Fruit fly (Drosophila melanogaster) whole organism, embryonic: Measurements from ENCODE around the gene SNRPG.

ENCODE experiments used
- ATbp ChIP-seq: fragments of 200-800 bp; sonication (Bioruptor generic); optimal IDR thresholded peaks from 2 replicates; lab custom pipeline; 2017; ENCODE audit warnings: missing biosample characterization, mild to moderate bottlenecking, missing genetic modification characterization, missing genetic modification reagents
- Antp ChIP-seq: fragments of 200-800 bp; sonication (Bioruptor generic); optimal IDR thresholded peaks from 3 replicates; lab custom pipeline; 2016; ENCODE audit warnings: missing biosample characterization, missing genetic modification characterization
- CG11247 ChIP-seq: fragments of 200-800 bp; sonication (Bioruptor generic); IDR thresholded peaks from 2 replicates; pipeline ENCODE4 v1.3.6; 2022; ENCODE audit warnings: missing biosample characterization, missing genetic modification characterization
- CG11504 ChIP-seq: fragments of 200-800 bp; sonication (Bioruptor generic); optimal IDR thresholded peaks from 3 replicates; lab custom pipeline; 2019; ENCODE audit warnings: missing biosample characterization, mild to moderate bottlenecking, missing genetic modification characterization, moderate library complexity
- CG12219 ChIP-seq: fragments of 200-800 bp; sonication (Bioruptor generic); optimal IDR thresholded peaks from 3 replicates; lab custom pipeline; 2018; ENCODE audit warnings: missing biosample characterization, mild to moderate bottlenecking, missing genetic modification characterization
- CG12391 ChIP-seq: fragments of 200-800 bp; sonication (Bioruptor generic); optimal IDR thresholded peaks from 3 replicates; lab custom pipeline; 2018; ENCODE audit warnings: missing biosample characterization, mild to moderate bottlenecking, missing genetic modification characterization, moderate library complexity
- CG12769 ChIP-seq: fragments of 200-800 bp; sonication (Bioruptor generic); optimal IDR thresholded peaks from 2 replicates; lab custom pipeline; 2019; ENCODE audit warnings: missing biosample characterization, mild to moderate bottlenecking, missing genetic modification characterization, moderate library complexity
- CG13624 ChIP-seq: fragments of 200-800 bp; sonication (Bioruptor generic); optimal IDR thresholded peaks from 2 replicates; lab custom pipeline; 2016; ENCODE audit warnings: missing biosample characterization, missing genetic modification characterization
- CG14441 ChIP-seq: fragments of 200-800 bp; sonication (Bioruptor generic); IDR thresholded peaks from 2 replicates; pipeline ENCODE4 v1.3.6; 2022; ENCODE audit warnings: missing biosample characterization, missing genetic modification characterization
- CG1602 ChIP-seq: fragments of 200-800 bp; sonication (Bioruptor generic); optimal IDR thresholded peaks from 3 replicates; lab custom pipeline; 2016; ENCODE audit warnings: missing biosample characterization, missing genetic modification characterization
- CG1603 ChIP-seq: fragments of 200-800 bp; sonication (Bioruptor generic); optimal IDR thresholded peaks from 2 replicates; lab custom pipeline; 2019; ENCODE audit warnings: missing biosample characterization, mild to moderate bottlenecking, missing genetic modification characterization, moderate library complexity
- CG17361 ChIP-seq: fragments of 200-800 bp; sonication (Bioruptor generic); IDR thresholded peaks from 3 replicates; pipeline ENCODE4 v1.3.6; 2022; ENCODE audit warnings: missing biosample characterization, missing genetic modification characterization
- CG17385 ChIP-seq: fragments of 200-800 bp; sonication (Bioruptor generic); optimal IDR thresholded peaks from 3 replicates; lab custom pipeline; 2018; ENCODE audit warnings: missing biosample characterization, mild to moderate bottlenecking, missing genetic modification characterization
- CG18262 ChIP-seq: fragments of 200-800 bp; optimal IDR thresholded peaks from 3 replicates; lab custom pipeline; 2019; ENCODE audit warnings: missing biosample characterization, mild to moderate bottlenecking, missing genetic modification characterization, moderate library complexity
- CG2678 ChIP-seq: fragments of 200-800 bp; sonication (Bioruptor generic); optimal IDR thresholded peaks from 3 replicates; lab custom pipeline; 2019; ENCODE audit warnings: missing biosample characterization, mild to moderate bottlenecking, missing genetic modification characterization, moderate library complexity
- CG2889 ChIP-seq: fragments of 200-800 bp; sonication (Bioruptor generic); IDR thresholded peaks from 3 replicates; pipeline ENCODE4 v1.3.6; 2022; ENCODE audit warnings: missing biosample characterization, missing genetic modification characterization
- CG31441 ChIP-seq: fragments of 200-800 bp; sonication (Bioruptor generic); IDR thresholded peaks from 2 replicates; pipeline ENCODE4 v1.3.6; 2022; ENCODE audit warnings: missing biosample characterization, missing genetic modification characterization
- CG4282 ChIP-seq: fragments of 200-800 bp; sonication (Bioruptor generic); optimal IDR thresholded peaks from 2 replicates; lab custom pipeline; 2016; ENCODE audit warnings: missing biosample characterization, missing genetic modification characterization
- CG6175 ChIP-seq: fragments of 200-800 bp; sonication (Bioruptor generic); IDR thresholded peaks from 3 replicates; pipeline ENCODE4 v1.3.6; 2022; ENCODE audit warnings: missing biosample characterization, missing genetic modification characterization
- CG6689 ChIP-seq: fragments of 200-800 bp; sonication (Bioruptor generic); IDR thresholded peaks from 2 replicates; pipeline ENCODE4 v1.3.6; 2022; ENCODE audit warnings: missing biosample characterization, missing genetic modification characterization
- CG7839 ChIP-seq: fragments of 200-800 bp; sonication (Bioruptor generic); optimal IDR thresholded peaks from 3 replicates; lab custom pipeline; 2018; ENCODE audit warnings: missing biosample characterization, mild to moderate bottlenecking, missing genetic modification characterization, moderate library complexity
- CG7987 ChIP-seq: fragments of 200-800 bp; sonication (Bioruptor generic); optimal IDR thresholded peaks from 2 replicates; lab custom pipeline; 2018; ENCODE audit warnings: missing biosample characterization, mild to moderate bottlenecking, missing genetic modification characterization, moderate library complexity
- CG8089 ChIP-seq: fragments of 200-800 bp; sonication (Bioruptor generic); optimal IDR thresholded peaks from 3 replicates; lab custom pipeline; 2016; ENCODE audit warnings: missing biosample characterization, missing genetic modification characterization
- CG8281 ChIP-seq: fragments of 200-800 bp; sonication (Bioruptor generic); optimal IDR thresholded peaks from 2 replicates; lab custom pipeline; 2018; ENCODE audit warnings: missing biosample characterization, mild to moderate bottlenecking, missing genetic modification characterization, moderate library complexity
- CTCF ChIP-seq: fragments of 200-800 bp; sonication (Bioruptor generic); optimal IDR thresholded peaks from 2 replicates; lab custom pipeline; 2017; ENCODE audit warnings: missing biosample characterization, mild to moderate bottlenecking, missing genetic modification characterization, moderate library complexity
- CoRest ChIP-seq: fragments of 200-800 bp; sonication (Bioruptor generic); optimal IDR thresholded peaks from 3 replicates; lab custom pipeline; 2018; ENCODE audit warnings: missing biosample characterization, mild to moderate bottlenecking, missing genetic modification characterization, moderate library complexity
- Dip2 ChIP-seq: fragments of 200-800 bp; sonication (Bioruptor generic); IDR thresholded peaks from 2 replicates; pipeline ENCODE4 v1.3.6; 2022; ENCODE audit warnings: missing biosample characterization, missing genetic modification characterization
- Ets65A ChIP-seq: fragments of 200-800 bp; sonication (Bioruptor generic); peaks from one replicate; lab custom pipeline; 2016; ENCODE audit warnings: missing biosample characterization, missing genetic modification characterization
- Fer3 ChIP-seq: fragments of 200-800 bp; sonication (Bioruptor generic); optimal IDR thresholded peaks from 2 replicates; lab custom pipeline; 2018; ENCODE audit warnings: missing biosample characterization, mild to moderate bottlenecking, missing genetic modification characterization, moderate library complexity
- HLHmδ ChIP-seq: fragments of 200-800 bp; sonication (Bioruptor generic); optimal IDR thresholded peaks from 2 replicates; lab custom pipeline; 2018; ENCODE audit warnings: missing biosample characterization, mild to moderate bottlenecking, missing genetic modification characterization, moderate library complexity
- Hr51 ChIP-seq, 2 experiments: fragments of 200-800 bp; sonication (Bioruptor generic); optimal IDR thresholded peaks; 2 replicates in 1 of 2; 3 replicates in 1 of 2; lab custom pipeline; 2016 to 2018; ENCODE audit warnings: missing biosample characterization in 2 of 2, missing genetic modification characterization in 2 of 2, mild to moderate bottlenecking in 1 of 2, moderate library complexity in 1 of 2
- Oli ChIP-seq: fragments of 200-800 bp; sonication (Bioruptor generic); optimal IDR thresholded peaks from 2 replicates; lab custom pipeline; 2018; ENCODE audit warnings: missing biosample characterization, mild to moderate bottlenecking, missing genetic modification characterization, moderate library complexity
- Scr ChIP-seq: fragments of 200-800 bp; sonication (Bioruptor generic); IDR thresholded peaks from 2 replicates; pipeline ENCODE4 v1.3.6; 2022; ENCODE audit warnings: missing biosample characterization, missing genetic modification characterization; ENCODE audit not compliant: partially characterized antibody
- Sox100B ChIP-seq: fragments of 200-800 bp; sonication (Bioruptor generic); optimal IDR thresholded peaks from 3 replicates; lab custom pipeline; 2018; ENCODE audit warnings: missing biosample characterization, mild to moderate bottlenecking, missing genetic modification characterization
- Sox102F ChIP-seq: fragments of 200-800 bp; sonication (Bioruptor generic); optimal IDR thresholded peaks from 2 replicates; lab custom pipeline; 2018; ENCODE audit warnings: missing biosample characterization, mild to moderate bottlenecking, missing genetic modification characterization, moderate library complexity
- Usf ChIP-seq: fragments of 200-800 bp; sonication (Bioruptor generic); optimal IDR thresholded peaks from 2 replicates; lab custom pipeline; 2017; ENCODE audit warnings: missing genotype, missing biosample characterization, missing genetic modification characterization
- Xbp1 ChIP-seq: fragments of 200-800 bp; sonication (Bioruptor generic); optimal IDR thresholded peaks from 3 replicates; lab custom pipeline; 2016; ENCODE audit warnings: missing biosample characterization, mild to moderate bottlenecking, missing genetic modification characterization
- Xrp1 ChIP-seq: fragments of 200-800 bp; sonication (Bioruptor generic); IDR thresholded peaks from 2 replicates; pipeline ENCODE4 v1.3.6; 2022; ENCODE audit warnings: missing biosample characterization, missing genetic modification characterization
- bsh ChIP-seq, 2 experiments: fragments of 200-800 bp; sonication (Bioruptor generic); optimal IDR thresholded peaks; 2 replicates each; lab custom pipeline; 2017 to 2018; ENCODE audit warnings: mild to moderate bottlenecking in 2 of 2, missing biosample characterization in 2 of 2, missing genetic modification characterization in 2 of 2, moderate library complexity in 1 of 2
- chinmo ChIP-seq: fragments of 200-800 bp; sonication (Bioruptor generic); IDR thresholded peaks from 4 replicates; pipeline ENCODE4 v1.3.6; 2022; ENCODE audit warnings: missing biosample characterization, missing genetic modification characterization; ENCODE audit not compliant: partially characterized antibody
- gem ChIP-seq: fragments of 200-800 bp; sonication (Bioruptor generic); optimal IDR thresholded peaks from 2 replicates; lab custom pipeline; 2019; ENCODE audit warnings: missing biosample characterization, mild to moderate bottlenecking, missing genetic modification characterization, moderate library complexity
- klu ChIP-seq: fragments of 200-800 bp; sonication (Bioruptor generic); IDR thresholded peaks from 2 replicates; pipeline ENCODE4 v1.3.6; 2022; ENCODE audit warnings: missing biosample characterization, missing genetic modification characterization
- nmo ChIP-seq: fragments of 200-800 bp; sonication (Bioruptor generic); optimal IDR thresholded peaks from 2 replicates; lab custom pipeline; 2018; ENCODE audit warnings: missing biosample characterization, mild to moderate bottlenecking, missing genetic modification characterization, moderate library complexity
- nom ChIP-seq: fragments of 200-800 bp; sonication (Bioruptor generic); optimal IDR thresholded peaks from 2 replicates; lab custom pipeline; 2017; ENCODE audit warnings: missing biosample characterization, missing genetic modification characterization, mild to moderate bottlenecking, moderate library complexity, missing genetic modification reagents
- phol ChIP-seq: fragments of 200-800 bp; sonication (Bioruptor generic); optimal IDR thresholded peaks from 3 replicates; lab custom pipeline; 2018; ENCODE audit warnings: missing biosample characterization, mild to moderate bottlenecking, missing genetic modification characterization, moderate library complexity
- sens ChIP-seq: fragments of 200-800 bp; sonication (Bioruptor generic); peaks from one replicate; lab custom pipeline; 2016; ENCODE audit warnings: missing biosample characterization, missing genetic modification characterization
- zfh1 ChIP-seq: fragments of 200-800 bp; sonication (Bioruptor generic); IDR thresholded peaks from 3 replicates; pipeline ENCODE4 v1.3.6; 2022; ENCODE audit warnings: missing biosample characterization, missing genetic modification characterization

The SNRPG gene

dm6 chrX:16670691-16671481 lies 30.7 kb upstream of the SNRPG start (continued):
- TF ChIP-seq ATbp (GFP tag; lab: Kevin White, UChicago) (peak; percentile 7), Xbp1 (GFP tag; lab: Kevin White, UChicago) (peak; percentile 42), CG8281 (tag; lab: Kevin White, UChicago) (no peak), Antp (GFP tag; lab: Kevin White, UChicago) (peak; percentile 5), Oli (tag; lab: Kevin White, UChicago) (peak; percentile 33), CG4282 (no peak), CG12219 (GFP tag; lab: Kevin White, UChicago) (peak; percentile 22), Xrp1 (GFP tag; lab: Robert Waterston, UW) (peak; percentile 24; the same call in 1 of the 2 replicates), Fer3 (tag; lab: Kevin White, UChicago) (peak; percentile 28), CG14441 (peak; percentile 50), Dip2 (GFP tag; lab: Robert Waterston, UW) (no peak), CG1603 (tag; lab: Kevin White, UChicago) (peak; percentile 56), CG2889 (0 out of 3 replicates have a peak, but pooled peaks have one; percentile 36), CG12769 (tag; lab: Kevin White, UChicago) (peak; percentile 65), Scr (GFP tag; lab: Robert Waterston, UW) (no peak), CG6175 (GFP tag; lab: Robert Waterston, UW) (0 out of 3 replicates have a peak, but pooled peaks have one; percentile 17), CG17385 (GFP tag; lab: Kevin White, UChicago) (peak; percentile 21), chinmo (0 out of 4 replicates have a peak, but pooled peaks have one; percentile 45)
- TF ChIP-seq, all 482 proteins: peak for 86

dm6 chrX:16670262-16670661 lies 30.0 kb upstream of the SNRPG start:
- TF ChIP-seq CG7839 (tag; lab: Kevin White, UChicago) = peak; percentile 31
- TF ChIP-seq CG2678 = peak; percentile 7
- TF ChIP-seq CG8089 = no peak
- TF ChIP-seq CG7987 = no peak
- TF ChIP-seq nmo (GFP tag; lab: Kevin White, UChicago) = peak; percentile 6
- no peak for TF ChIP-seq CG13624 (GFP tag; lab: Kevin White, UChicago)
- TF ChIP-seq HLHmδ = no peak
- no peak for TF ChIP-seq CG11247 (GFP tag; lab: Robert Waterston, UW)
- no peak for TF ChIP-seq klu (GFP tag; lab: Robert Waterston, UW)
- peak; percentile 87 for TF ChIP-seq sens
- peak; percentile 28 for TF ChIP-seq CG12391 (tag; lab: Kevin White, UChicago)
- no peak for TF ChIP-seq Usf (GFP tag; lab: Kevin White, UChicago)
- 0 out of 2 replicates have a peak, but pooled peaks have one; percentile 9 for TF ChIP-seq CG6689 (GFP tag; lab: Robert Waterston, UW)
- TF ChIP-seq Scr (GFP tag; lab: Robert Waterston, UW) = no peak
- peak; percentile 29 for TF ChIP-seq Oli (tag; lab: Kevin White, UChicago)
- peak; percentile 38 for TF ChIP-seq Sox100B (GFP tag; lab: Kevin White, UChicago)
- peak; percentile 52; the same call in 2 of the 3 replicates for TF ChIP-seq CG17361 (GFP tag; lab: Robert Waterston, UW)
- TF ChIP-seq CG17385 (GFP tag; lab: Kevin White, UChicago) = peak; percentile 18
- peak; percentile 43 for TF ChIP-seq CG11504 (tag; lab: Kevin White, UChicago)
- peak; percentile 29 for TF ChIP-seq phol (tag; lab: Kevin White, UChicago)
- peak in 1 of 2 experiments; percentile 44 for TF ChIP-seq Hr51 (GFP tag; optimal IDR thresholded peaks at IDR 0.05; lab: Kevin White, UChicago)
- peak; percentile 17 for TF ChIP-seq CoRest
- peak; percentile 37 for TF ChIP-seq CG18262 (tag; lab: Kevin White, UChicago)
- TF ChIP-seq Ets65A (GFP tag; lab: Kevin White, UChicago) = peak; percentile 9
- TF ChIP-seq gem (tag; lab: Kevin White, UChicago) = peak; percentile 51
- peak in 1 of 2 experiments; percentile 5 for TF ChIP-seq bsh (GFP tag; optimal IDR thresholded peaks at IDR 0.05; lab: Kevin White, UChicago)
- peak; percentile 31; the same call in 1 of the 3 replicates for TF ChIP-seq zfh1 (GFP tag; lab: Robert Waterston, UW)
- no peak for TF ChIP-seq CTCF
- TF ChIP-seq CG31441 = peak; percentile 21; the same call in 1 of the 2 replicates
- no peak for TF ChIP-seq CG1602 (GFP tag; lab: Kevin White, UChicago)
- TF ChIP-seq nom (GFP tag; lab: Kevin White, UChicago) = no peak
- peak; percentile 19 for TF ChIP-seq Sox102F (GFP tag; lab: Kevin White, UChicago)
